1 worm cellular context compared by ENCODE assay signal in genomic region chrIII:6402346-6402745, ce11.
A peak's percentile ranks its signal among the peaks of the same experiment; 100 is the strongest.
TF ChIP-seq lines count a peak whose summit lies in the region.

No protein-coding gene starts in this region.

TF ChIP-seq in whole organism, L1 larva, 84 proteins besides CTCF, POLR2A, EP300 and RAD21 (continued from another document):
- TF ChIP-seq dsc-1 (tag; optimal IDR thresholded peaks at IDR 0.05; lab: Kevin White, UChicago) (no peak), unc-62 (GFP tag; optimal IDR thresholded peaks at IDR 0.05; lab: Kevin White, UChicago) (no peak), ceh-8 (GFP tag; optimal IDR thresholded peaks at IDR 0.05; lab: Kevin White, UChicago) (no peak), zag-1 (tag; optimal IDR thresholded peaks at IDR 0.05; lab: Kevin White, UChicago) (no peak), nhr-76 (tag; optimal IDR thresholded peaks at IDR 0.05; lab: Kevin White, UChicago) (no peak), vab-15 (tag; optimal IDR thresholded peaks at IDR 0.05; lab: Kevin White, UChicago) (no peak), pax-3 (tag; optimal IDR thresholded peaks at IDR 0.05; lab: Kevin White, UChicago) (no peak), irx-1 (tag; optimal IDR thresholded peaks at IDR 0.05; lab: Kevin White, UChicago) (no peak), rnt-1 (tag; optimal IDR thresholded peaks at IDR 0.05; lab: Kevin White, UChicago) (peak; percentile 86), efl-3 (GFP tag; optimal IDR thresholded peaks at IDR 0.05; lab: Kevin White, UChicago) (no peak), efl-1 (optimal IDR thresholded peaks at IDR 0.05; lab: Kevin White, UChicago) (peak in 1 of 2 experiments; percentile 11), efl-1 (GFP tag; optimal IDR thresholded peaks at IDR 0.05 in 1 of 2; lab: Kevin White, UChicago) (peak in 1 of 2 experiments; percentile 49), lin-14 (GFP tag; optimal IDR thresholded peaks at IDR 0.05; lab: Kevin White, UChicago) (peak; percentile 56), ceh-90 (tag; optimal IDR thresholded peaks at IDR 0.05; lab: Kevin White, UChicago) (no peak), nhr-85 (tag; lab: Kevin White, UChicago) (no peak), nhr-11 (tag; optimal IDR thresholded peaks at IDR 0.05; lab: Kevin White, UChicago) (peak; percentile 58), hlh-4 (tag; optimal IDR thresholded peaks at IDR 0.05; lab: Kevin White, UChicago) (no peak), swsn-7 (tag; optimal IDR thresholded peaks at IDR 0.05; lab: Kevin White, UChicago) (peak; percentile 43), nhr-20 (tag; optimal IDR thresholded peaks at IDR 0.05; lab: Kevin White, UChicago) (peak; percentile 18), snu-23 (GFP tag; optimal IDR thresholded peaks at IDR 0.05; lab: Kevin White, UChicago) (peak; percentile 67), lin-13 (GFP tag; optimal IDR thresholded peaks at IDR 0.05; lab: Kevin White, UChicago) (peak; percentile 60), ceh-88 (GFP tag; IDR thresholded peaks at IDR 0.05; lab: Robert Waterston, UW) (peak; percentile 13; the same call in 1 of the 2 replicates), C34B4.2 (tag; optimal IDR thresholded peaks at IDR 0.05; lab: Kevin White, UChicago) (no peak), fkh-10 (GFP tag; optimal IDR thresholded peaks at IDR 0.05; lab: Kevin White, UChicago) (no peak), sox-4 (tag; optimal IDR thresholded peaks at IDR 0.05; lab: Kevin White, UChicago) (no peak), mab-9 (GFP tag; IDR thresholded peaks at IDR 0.05; lab: Robert Waterston, UW) (no peak), F16B12.6 (tag; optimal IDR thresholded peaks at IDR 0.05; lab: Kevin White, UChicago) (no peak), aly-2 (tag; optimal IDR thresholded peaks at IDR 0.05; lab: Kevin White, UChicago) (no peak), xbp-1 (tag; optimal IDR thresholded peaks at IDR 0.05; lab: Kevin White, UChicago) (peak; percentile 78), ztf-11 (tag; optimal IDR thresholded peaks at IDR 0.05; lab: Kevin White, UChicago) (no peak), fos-1 (tag; optimal IDR thresholded peaks at IDR 0.05; lab: Kevin White, UChicago) (no peak), egl-27 (tag; optimal IDR thresholded peaks at IDR 0.05; lab: Kevin White, UChicago) (no peak), aha-1 (tag; optimal IDR thresholded peaks at IDR 0.05; lab: Kevin White, UChicago) (no peak), unc-86 (tag; optimal IDR thresholded peaks at IDR 0.05; lab: Kevin White, UChicago) (no peak), lir-3 (tag; optimal IDR thresholded peaks at IDR 0.05; lab: Kevin White, UChicago; ENCODE audit: poor library complexity) (peak; percentile 40), unc-130 (tag; optimal IDR thresholded peaks at IDR 0.05; lab: Kevin White, UChicago) (no peak), ets-5 (GFP tag; IDR thresholded peaks at IDR 0.05; lab: Robert Waterston, UW) (no peak), mep-1 (tag; optimal IDR thresholded peaks at IDR 0.05; lab: Kevin White, UChicago) (no peak), egl-13 (tag; optimal IDR thresholded peaks at IDR 0.05; lab: Kevin White, UChicago) (no peak), Y116A8C.19 (tag; optimal IDR thresholded peaks at IDR 0.05; lab: Kevin White, UChicago; ENCODE audit: borderline replicate concordance) (no peak), blmp-1 (tag; optimal IDR thresholded peaks at IDR 0.05; lab: Kevin White, UChicago) (no peak), nhr-47 (tag; optimal IDR thresholded peaks at IDR 0.05; lab: Kevin White, UChicago) (peak; percentile 32), C16A3.4 (tag; optimal IDR thresholded peaks at IDR 0.05; lab: Kevin White, UChicago) (no peak), ama-1 (optimal IDR thresholded peaks at IDR 0.05; lab: Kevin White, UChicago) (no peak), nhr-19 (GFP tag; conservative IDR thresholded peaks at IDR 0.05; lab: Robert Waterston, UW) (peak; percentile 73)
